Worm (Caenorhabditis elegans) whole organism, L2 larva: ENCODE measurements around the gene ZK892.6.

Experiments used
- R02D3.7 ChIP-seq: fragments of 150-350 bp; optimal IDR thresholded peaks from 2 replicates; lab custom pipeline; 2014; ENCODE audit warnings: missing biosample characterization, missing genetic modification characterization
- Y55F3AM.14 ChIP-seq: fragments of 200-800 bp; sonication (Bioruptor generic); optimal IDR thresholded peaks from 2 replicates; lab custom pipeline; 2018; ENCODE audit warnings: mild to moderate bottlenecking, missing genetic modification characterization, missing compliant biosample characterization
- alr-1 ChIP-seq: fragments of 150-350 bp; optimal IDR thresholded peaks from 2 replicates; lab custom pipeline; 2014; ENCODE audit warnings: missing biosample characterization, missing genetic modification characterization
- aly-2 ChIP-seq: fragments of 150-350 bp; optimal IDR thresholded peaks from 2 replicates; lab custom pipeline; 2014; ENCODE audit warnings: missing biosample characterization, missing genetic modification characterization
- ama-1 ChIP-seq: fragments of 150-350 bp; optimal IDR thresholded peaks from 2 replicates; lab custom pipeline; 2018; ENCODE audit warnings: inconsistent platforms
- blmp-1 ChIP-seq: sonication (generic microtip); optimal IDR thresholded peaks from 2 replicates; lab custom pipeline; 2017; ENCODE audit warnings: missing genetic modification characterization, mild to moderate bottlenecking, missing compliant biosample characterization, antibody characterized with exemption, moderate library complexity; ENCODE audit not compliant: insufficient read depth
- ceh-16 ChIP-seq: fragments of 150-350 bp; optimal IDR thresholded peaks from 2 replicates; lab custom pipeline; 2014; ENCODE audit warnings: missing biosample characterization, missing genetic modification characterization
- ceh-82 ChIP-seq: fragments of 150-350 bp; optimal IDR thresholded peaks from 2 replicates; lab custom pipeline; 2014; ENCODE audit warnings: missing biosample characterization, missing genetic modification characterization
- dmd-4 ChIP-seq: sonication (generic microtip); optimal IDR thresholded peaks from 2 replicates; lab custom pipeline; 2017; ENCODE audit warnings: missing biosample characterization, missing genetic modification characterization
- elt-3 ChIP-seq: sonication (generic microtip); optimal IDR thresholded peaks from 2 replicates; lab custom pipeline; 2017; ENCODE audit warnings: missing biosample characterization, missing genetic modification characterization
- fos-1 ChIP-seq: fragments of 150-350 bp; optimal IDR thresholded peaks from 2 replicates; lab custom pipeline; 2014; ENCODE audit warnings: missing biosample characterization, missing genetic modification characterization
- gmeb-1 ChIP-seq: fragments of 150-350 bp; optimal IDR thresholded peaks from 2 replicates; lab custom pipeline; 2014; ENCODE audit warnings: missing biosample characterization, missing genetic modification characterization
- lin-11 ChIP-seq: fragments of 150-350 bp; sonication (generic microtip); optimal IDR thresholded peaks from 2 replicates; lab custom pipeline; 2014; ENCODE audit warnings: missing biosample characterization, missing genetic modification characterization, inconsistent platforms, mixed read lengths
- lin-13 ChIP-seq: fragments of 150-350 bp; optimal IDR thresholded peaks from 2 replicates; lab custom pipeline; 2014; ENCODE audit warnings: missing biosample characterization, missing genetic modification reagents, missing genetic modification characterization
- lin-39 ChIP-seq: fragments of 150-350 bp; optimal IDR thresholded peaks from 2 replicates; lab custom pipeline; 2014; ENCODE audit warnings: missing biosample characterization, missing genetic modification reagents, missing genetic modification characterization
- lsy-2 ChIP-seq, 2 experiments: fragments of 150-350 bp in 1 of 2; sonication (generic microtip) in 1 of 2; optimal IDR thresholded peaks; 2 replicates each; lab custom pipeline; 2014 to 2017; ENCODE audit warnings: missing biosample characterization in 2 of 2, missing genetic modification characterization in 2 of 2
- mbf-1 ChIP-seq: sonication (generic microtip); optimal IDR thresholded peaks from 2 replicates; lab custom pipeline; 2017; ENCODE audit warnings: missing biosample characterization, missing genetic modification characterization
- mdl-1 ChIP-seq, 2 experiments: fragments of 150-350 bp in 1 of 2; sonication (generic microtip) in 1 of 2; optimal IDR thresholded peaks; 2 replicates each; lab custom pipeline; 2017; ENCODE audit warnings: missing biosample characterization in 2 of 2, missing genetic modification characterization in 2 of 2
- nhr-11 ChIP-seq: fragments of 150-350 bp; optimal IDR thresholded peaks from 2 replicates; lab custom pipeline; 2014; ENCODE audit warnings: missing biosample characterization, missing genetic modification characterization
- nhr-12 ChIP-seq: fragments of 150-350 bp; optimal IDR thresholded peaks from 2 replicates; lab custom pipeline; 2014; ENCODE audit warnings: missing biosample characterization, missing genetic modification characterization
- nhr-129 ChIP-seq: fragments of 150-350 bp; optimal IDR thresholded peaks from 2 replicates; lab custom pipeline; 2014; ENCODE audit warnings: missing biosample characterization, missing genetic modification characterization
- nhr-21 ChIP-seq: fragments of 150-350 bp; optimal IDR thresholded peaks from 2 replicates; lab custom pipeline; 2014; ENCODE audit warnings: missing biosample characterization, missing genetic modification characterization
- nhr-23 ChIP-seq: fragments of 150-350 bp; optimal IDR thresholded peaks from 2 replicates; lab custom pipeline; 2014; ENCODE audit warnings: missing biosample characterization, missing genetic modification reagents, missing genetic modification characterization
- nhr-25 ChIP-seq: fragments of 150-350 bp; sonication (generic microtip); optimal IDR thresholded peaks from 3 replicates; lab custom pipeline; 2014; ENCODE audit warnings: missing biosample characterization, missing genetic modification characterization
- nhr-6 ChIP-seq: fragments of 150-350 bp; optimal IDR thresholded peaks from 2 replicates; lab custom pipeline; 2014; ENCODE audit warnings: missing biosample characterization, missing genetic modification characterization
- nhr-77 ChIP-seq: fragments of 150-350 bp; optimal IDR thresholded peaks from 2 replicates; lab custom pipeline; 2014; ENCODE audit warnings: missing biosample characterization, missing genetic modification characterization
- sem-4 ChIP-seq: fragments of 150-350 bp; optimal IDR thresholded peaks from 2 replicates; lab custom pipeline; 2014; ENCODE audit warnings: missing biosample characterization, missing genetic modification reagents, missing genetic modification characterization
- sma-3 ChIP-seq: sonication (generic microtip); optimal IDR thresholded peaks from 2 replicates; lab custom pipeline; 2016; ENCODE audit warnings: missing genetic modification reagents, missing genetic modification characterization, missing compliant biosample characterization
- sma-9 ChIP-seq, 2 experiments: fragments of 150-350 bp in 1 of 2; sonication (generic microtip) in 1 of 2; optimal IDR thresholded peaks; 2 replicates each; lab custom pipeline; 2014 to 2016; ENCODE audit warnings: missing genetic modification characterization in 2 of 2, mild to moderate bottlenecking in 1 of 2, missing biosample characterization in 1 of 2, missing compliant biosample characterization in 1 of 2, missing genetic modification reagents in 1 of 2, moderate library complexity in 1 of 2
- snpc-4 ChIP-seq: fragments of 150-350 bp; optimal IDR thresholded peaks from 2 replicates; lab custom pipeline; 2014; ENCODE audit warnings: missing biosample characterization, missing genetic modification characterization
- unc-39 ChIP-seq: fragments of 150-350 bp; optimal IDR thresholded peaks from 2 replicates; lab custom pipeline; 2014; ENCODE audit warnings: missing biosample characterization, missing genetic modification characterization
- unc-55 ChIP-seq: fragments of 150-350 bp; sonication (generic microtip); optimal IDR thresholded peaks from 3 replicates; lab custom pipeline; 2014; ENCODE audit warnings: missing biosample characterization, missing genetic modification reagents, missing genetic modification characterization
- unc-62 ChIP-seq: fragments of 150-350 bp; optimal IDR thresholded peaks from 2 replicates; lab custom pipeline; 2014; ENCODE audit warnings: missing biosample characterization, missing genetic modification reagents, missing genetic modification characterization
- zag-1 ChIP-seq: fragments of 150-350 bp; optimal IDR thresholded peaks from 2 replicates; lab custom pipeline; 2014; ENCODE audit warnings: missing biosample characterization, missing genetic modification characterization
- ztf-1 ChIP-seq: fragments of 200-800 bp; sonication (Bioruptor generic); conservative IDR thresholded peaks from 2 replicates; pipeline ENCODE4 v1.3.6; 2022; ENCODE audit warnings: missing genetic modification characterization, missing compliant biosample characterization
- ztf-11 ChIP-seq: sonication (generic microtip); optimal IDR thresholded peaks from 2 replicates; lab custom pipeline; 2017; ENCODE audit warnings: missing biosample characterization, missing genetic modification characterization

Gene ZK892.6

DNA sequence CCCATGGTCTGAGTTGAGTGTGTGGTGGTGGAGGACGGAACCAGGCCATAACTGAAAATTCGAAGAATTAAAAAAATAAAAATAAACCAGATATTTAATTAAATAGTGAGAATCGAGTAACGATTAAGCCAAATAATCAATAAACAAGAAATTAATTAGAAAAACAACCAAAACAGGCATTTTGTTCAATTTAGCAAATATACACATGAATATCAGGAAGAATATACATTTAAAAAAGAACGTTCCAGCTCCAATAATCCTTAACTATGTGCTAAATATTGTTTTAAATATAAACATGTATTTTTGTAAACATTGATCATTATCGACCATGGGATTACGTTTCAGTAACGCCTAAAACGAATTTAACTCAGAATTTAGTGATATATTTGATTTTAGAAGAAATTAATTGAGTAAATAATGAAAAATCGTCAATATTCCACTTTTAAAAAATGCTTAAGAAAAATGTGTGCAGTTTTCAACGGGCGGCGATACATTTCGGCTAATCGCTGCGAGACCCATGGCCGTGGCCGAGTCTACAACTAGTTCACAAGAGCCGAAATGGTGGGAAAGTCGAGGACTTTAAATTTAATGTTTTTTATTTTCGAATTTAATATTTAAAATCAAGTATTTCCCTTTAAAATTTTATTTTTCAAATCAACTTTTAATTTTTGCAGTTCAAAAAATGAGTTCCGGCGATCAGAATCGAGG lies 11.8 kb downstream of the ZK892.6 start, which contains the start of the genes R53.4 and psf-1 (continued):
- no peak for TF ChIP-seq zag-1 (tag; lab: Kevin White, UChicago)
- no peak for TF ChIP-seq ama-1 (lab: Kevin White, UChicago)
- TF ChIP-seq ztf-1 (GFP tag; lab: Robert Waterston, UW): no peak
- TF ChIP-seq aly-2 (tag; lab: Kevin White, UChicago): no peak
- TF ChIP-seq nhr-25 (tag; lab: Kevin White, UChicago): no peak
- TF ChIP-seq elt-3: no peak
- TF ChIP-seq sem-4 (tag; lab: Kevin White, UChicago): no peak
- no peak for TF ChIP-seq nhr-12
- peak; percentile 34 for TF ChIP-seq nhr-21 (tag; lab: Kevin White, UChicago)
- TF ChIP-seq nhr-6 (tag; lab: Kevin White, UChicago): no peak
- TF ChIP-seq nhr-11: no peak
- TF ChIP-seq ceh-82 (tag; lab: Kevin White, UChicago): no peak

DNA sequence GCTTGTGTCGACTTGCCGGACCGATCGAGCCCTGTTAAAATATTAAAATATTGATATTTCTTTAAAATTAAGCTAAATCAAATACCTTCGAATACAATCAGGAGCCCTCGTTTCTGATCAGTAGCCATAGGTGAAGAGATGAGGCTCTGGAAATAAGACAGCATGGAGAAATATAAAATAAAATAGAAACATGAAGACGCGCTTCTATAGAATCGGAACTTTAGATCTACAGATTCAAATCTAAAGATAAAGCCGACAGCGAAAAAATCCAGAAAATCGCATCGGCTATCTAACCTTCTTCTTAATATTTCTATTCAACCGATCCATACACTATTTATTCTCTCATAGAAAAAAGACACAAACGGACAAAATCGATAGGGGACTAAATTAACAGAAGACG lies 13.0 kb downstream of the ZK892.6 start, which contains the start of gene dtmk-1:
TSS of gene dtmk-1 (minus strand) at position 146 of the 400 bp plus-strand sequence.
- TF ChIP-seq mbf-1 (tag; lab: Kevin White, UChicago) (no peak), unc-39 (tag; lab: Kevin White, UChicago) (no peak), fos-1 (tag; lab: Kevin White, UChicago) (no peak), dmd-4 (tag; lab: Kevin White, UChicago) (no peak), sma-9 (GFP tag; optimal IDR thresholded peaks at IDR 0.05; lab: Kevin White, UChicago) (peak; percentile 15), sma-9 (tag; optimal IDR thresholded peaks at IDR 0.05; lab: Kevin White, UChicago) (no peak), sem-4 (tag; lab: Kevin White, UChicago) (no peak)
- TF ChIP-seq, all 48 proteins: peak for 1

DNA sequence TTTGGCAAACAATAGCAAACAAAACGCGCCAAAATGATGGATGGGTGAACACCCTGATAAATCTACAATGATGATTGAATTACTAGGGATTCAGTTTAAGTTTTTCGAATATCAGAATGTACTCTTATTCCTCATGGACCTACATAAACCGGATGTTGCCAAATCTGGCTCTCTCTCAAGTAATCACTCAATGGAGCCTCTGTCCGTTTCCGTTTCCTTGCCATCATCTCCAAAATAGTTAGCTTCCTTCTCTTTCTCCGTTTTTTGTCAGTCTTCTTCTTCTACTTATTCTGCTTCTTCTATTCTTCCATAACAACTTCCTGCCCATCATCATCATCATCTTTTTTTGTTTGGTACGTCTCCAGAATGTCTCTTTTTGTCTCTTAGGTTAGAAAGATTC lies 14.6 kb downstream of the ZK892.6 start:
- TF ChIP-seq lin-39 (tag; lab: Kevin White, UChicago): no peak
- TF ChIP-seq fos-1 (tag; lab: Kevin White, UChicago): no peak
- no peak for TF ChIP-seq mbf-1 (tag; lab: Kevin White, UChicago)
- TF ChIP-seq nhr-23 (tag; lab: Kevin White, UChicago): no peak
- TF ChIP-seq R02D3.7: no peak
- no peak for TF ChIP-seq unc-62
- TF ChIP-seq nhr-12: no peak
- TF ChIP-seq unc-55 (GFP tag; lab: Kevin White, UChicago): no peak
- TF ChIP-seq nhr-6 (tag; lab: Kevin White, UChicago): no peak
- TF ChIP-seq alr-1 (tag; lab: Kevin White, UChicago): no peak
- no peak for TF ChIP-seq ztf-11 (tag; lab: Kevin White, UChicago)
- no peak for TF ChIP-seq lin-13 (GFP tag; lab: Kevin White, UChicago)
- no peak for TF ChIP-seq mdl-1 (tag; optimal IDR thresholded peaks at IDR 0.05; lab: Kevin White, UChicago)
- TF ChIP-seq blmp-1 (tag; lab: Kevin White, UChicago): no peak
- no peak for TF ChIP-seq lsy-2 (tag; optimal IDR thresholded peaks at IDR 0.05; lab: Kevin White, UChicago)
- TF ChIP-seq lin-11: no peak
- no peak for TF ChIP-seq ceh-82 (tag; lab: Kevin White, UChicago)
- TF ChIP-seq ceh-16 (tag; lab: Kevin White, UChicago): no peak

DNA sequence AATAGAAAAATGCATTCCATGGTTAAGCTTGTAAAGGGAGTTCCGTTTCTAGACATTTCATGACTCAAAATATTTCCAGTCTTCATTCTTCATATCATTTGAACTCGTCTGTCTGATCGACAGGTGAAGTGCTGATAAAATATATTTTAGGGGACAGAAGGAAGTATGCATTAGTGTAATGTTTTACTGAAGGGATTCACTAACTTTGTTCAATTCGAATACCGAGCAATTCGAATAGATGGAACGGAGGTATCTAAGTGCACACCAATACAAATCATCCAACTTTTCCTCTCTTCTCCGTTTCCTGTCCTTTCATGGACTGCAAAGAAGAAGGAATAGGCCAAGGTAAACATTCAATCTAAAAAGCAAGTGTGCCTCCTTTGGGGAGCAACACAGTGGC lies 16.1 kb downstream of the ZK892.6 start:
- TF ChIP-seq fos-1 (tag; lab: Kevin White, UChicago) (peak; percentile 36), nhr-129 (no peak), ama-1 (lab: Kevin White, UChicago) (no peak), alr-1 (tag; lab: Kevin White, UChicago) (no peak), sem-4 (tag; lab: Kevin White, UChicago) (no peak), mdl-1 (tag; optimal IDR thresholded peaks at IDR 0.05; lab: Kevin White, UChicago) (no peak)
- TF ChIP-seq, all 48 proteins: peak for 1

DNA sequence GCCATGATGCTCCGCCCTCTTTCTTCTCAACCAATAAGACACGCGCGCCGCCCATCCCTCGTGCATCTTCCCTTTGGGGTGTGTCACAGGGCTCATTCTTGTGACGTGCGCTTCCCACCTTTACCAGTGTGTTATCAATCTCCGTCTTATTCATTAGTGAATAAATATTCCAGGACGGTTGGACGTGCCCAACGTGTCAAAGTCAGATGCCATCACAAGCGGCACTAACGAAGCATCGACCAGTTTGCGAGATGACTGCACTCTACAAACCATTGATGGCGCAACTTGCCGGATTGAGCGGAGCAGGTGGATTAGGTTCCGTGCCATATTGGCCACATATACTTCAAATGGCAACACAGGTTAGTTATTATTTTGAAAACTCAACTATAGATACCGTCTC lies 19.8 kb downstream of the ZK892.6 start:
- TF ChIP-seq ztf-1 (GFP tag; lab: Robert Waterston, UW): no peak
- TF ChIP-seq nhr-77: no peak
- no peak for TF ChIP-seq R02D3.7
- no peak for TF ChIP-seq lsy-2 (tag; optimal IDR thresholded peaks at IDR 0.05; lab: Kevin White, UChicago)
- no peak for TF ChIP-seq zag-1 (tag; lab: Kevin White, UChicago)
- no peak for TF ChIP-seq nhr-23 (tag; lab: Kevin White, UChicago)
- no peak for TF ChIP-seq sma-3 (GFP tag; lab: Kevin White, UChicago)
- no peak for TF ChIP-seq ceh-16 (tag; lab: Kevin White, UChicago)
- no peak for TF ChIP-seq snpc-4 (tag; lab: Kevin White, UChicago)
- no peak for TF ChIP-seq blmp-1 (tag; lab: Kevin White, UChicago)
- no peak for TF ChIP-seq gmeb-1 (tag; lab: Kevin White, UChicago)
- TF ChIP-seq Y55F3AM.14 (GFP tag; lab: Kevin White, UChicago): no peak
- no peak for TF ChIP-seq ztf-11 (tag; lab: Kevin White, UChicago)
